Worm (Caenorhabditis elegans) whole organism, L4 larva: ENCODE data around the gene nap-1.

Experiments
- D1046.2 ChIP-seq: fragments of 200-800 bp; sonication (Bioruptor generic); IDR thresholded peaks from 2 replicates; pipeline ENCODE4 v1.3.6; 2022; ENCODE audit warnings: missing genetic modification characterization, missing compliant biosample characterization
- F10B5.3 ChIP-seq: sonication (generic microtip); optimal IDR thresholded peaks from 2 replicates; lab custom pipeline; 2016; ENCODE audit warnings: mild to moderate bottlenecking, missing genetic modification characterization, missing compliant biosample characterization
- F26F4.8 ChIP-seq: fragments of 200-800 bp; sonication (Bioruptor generic); conservative IDR thresholded peaks from 2 replicates; pipeline ENCODE4 v1.3.6; 2022; ENCODE audit warnings: missing genetic modification characterization, missing compliant biosample characterization
- F44E2.7 ChIP-seq: fragments of 200-800 bp; sonication (Bioruptor generic); IDR thresholded peaks from 2 replicates; pipeline ENCODE4 v2.1.2; 2022; ENCODE audit warnings: missing genetic modification characterization, missing compliant biosample characterization
- F49E8.2 ChIP-seq: sonication (generic microtip); optimal IDR thresholded peaks from 2 replicates; lab custom pipeline; 2016; ENCODE audit warnings: missing compliant biosample characterization, mild to moderate bottlenecking, missing genetic modification characterization, borderline replicate concordance
- R02D3.7 ChIP-seq: fragments of 150-350 bp; sonication (generic microtip); optimal IDR thresholded peaks from 3 replicates; lab custom pipeline; 2014; ENCODE audit warnings: missing biosample characterization, missing genetic modification characterization
- T26A8.4 ChIP-seq: fragments of 200-800 bp; sonication (Bioruptor generic); IDR thresholded peaks from 2 replicates; pipeline ENCODE4 v1.3.6; 2022; ENCODE audit warnings: missing genetic modification characterization, missing compliant biosample characterization
- Y48G9A.11 ChIP-seq: fragments of 200-800 bp; sonication (Bioruptor generic); IDR thresholded peaks from 2 replicates; pipeline ENCODE4 v1.3.6; 2022; ENCODE audit warnings: missing genetic modification reagents, missing genetic modification characterization, missing compliant biosample characterization
- Y75B8A.6 ChIP-seq: fragments of 200-800 bp; sonication (Bioruptor generic); IDR thresholded peaks from 2 replicates; pipeline ENCODE4 v1.3.6; 2022; ENCODE audit warnings: missing genetic modification reagents, missing genetic modification characterization, missing compliant biosample characterization
- ZK337.2 ChIP-seq: fragments of 200-800 bp; sonication (Bioruptor generic); IDR thresholded peaks from 2 replicates; pipeline ENCODE4 v1.3.6; 2022; ENCODE audit warnings: missing genetic modification reagents, missing genetic modification characterization, missing compliant biosample characterization
- aly-2 ChIP-seq: sonication (generic microtip); optimal IDR thresholded peaks from 2 replicates; lab custom pipeline; 2018; ENCODE audit warnings: missing biosample characterization, missing genetic modification characterization
- attf-4 ChIP-seq: sonication (generic microtip); optimal IDR thresholded peaks from 3 replicates; lab custom pipeline; 2017; ENCODE audit warnings: missing biosample characterization, missing genetic modification characterization
- ceh-32 ChIP-seq: sonication (generic microtip); optimal IDR thresholded peaks from 2 replicates; lab custom pipeline; 2016; ENCODE audit warnings: mild to moderate bottlenecking, missing genetic modification characterization, missing compliant biosample characterization; ENCODE audit not compliant: poor library complexity
- ceh-62 ChIP-seq: sonication (generic microtip); optimal IDR thresholded peaks from 2 replicates; lab custom pipeline; 2017; ENCODE audit warnings: missing biosample characterization, missing genetic modification characterization
- ceh-82 ChIP-seq: sonication (generic microtip); optimal IDR thresholded peaks from 2 replicates; lab custom pipeline; 2017; ENCODE audit warnings: missing biosample characterization, missing genetic modification characterization
- cey-2 ChIP-seq: sonication (generic microtip); optimal IDR thresholded peaks from 3 replicates; lab custom pipeline; 2017; ENCODE audit warnings: missing genetic modification characterization, mild to moderate bottlenecking, missing compliant biosample characterization, antibody characterized with exemption, borderline replicate concordance; ENCODE audit not compliant: insufficient read depth
- ctbp-1 ChIP-seq: fragments of 200-800 bp; sonication (Bioruptor generic); IDR thresholded peaks from 2 replicates; pipeline ENCODE4 v1.3.6; 2022; ENCODE audit warnings: missing genetic modification reagents, missing genetic modification characterization, missing compliant biosample characterization
- daf-19 ChIP-seq: fragments of 200-800 bp; sonication (Bioruptor generic); conservative IDR thresholded peaks from 2 replicates; pipeline ENCODE4 v1.3.6; 2022; ENCODE audit warnings: missing genetic modification characterization, missing compliant biosample characterization
- dmd-6 ChIP-seq: fragments of 200-800 bp; sonication (Bioruptor generic); IDR thresholded peaks from 2 replicates; pipeline ENCODE4 v1.3.6; 2022; ENCODE audit warnings: missing genetic modification reagents, missing genetic modification characterization, missing compliant biosample characterization
- dmd-8 ChIP-seq: fragments of 200-800 bp; sonication (Bioruptor generic); IDR thresholded peaks from 2 replicates; pipeline ENCODE4 v1.3.6; 2022; ENCODE audit warnings: missing genetic modification characterization, missing compliant biosample characterization
- dmd-9 ChIP-seq: fragments of 200-800 bp; sonication (Bioruptor generic); IDR thresholded peaks from 2 replicates; pipeline ENCODE4 v1.3.6; 2022; ENCODE audit warnings: missing genetic modification reagents, missing genetic modification characterization, missing compliant biosample characterization
- dpl-1 ChIP-seq: fragments of 150-350 bp; optimal IDR thresholded peaks from 2 replicates; lab custom pipeline; 2014; ENCODE audit warnings: missing biosample characterization, missing genetic modification reagents, missing genetic modification characterization
- egl-27 ChIP-seq: sonication (generic microtip); optimal IDR thresholded peaks from 3 replicates; lab custom pipeline; 2017; ENCODE audit warnings: missing biosample characterization, missing genetic modification reagents, missing genetic modification characterization
- egl-43 ChIP-seq: fragments of 200-800 bp; sonication (Bioruptor generic); IDR thresholded peaks from 2 replicates; pipeline ENCODE4 v1.3.6; 2022; ENCODE audit warnings: missing genetic modification reagents, missing genetic modification characterization, missing compliant biosample characterization
- fkh-10 ChIP-seq: fragments of 150-350 bp; optimal IDR thresholded peaks from 2 replicates; lab custom pipeline; 2014; ENCODE audit warnings: missing biosample characterization, missing genetic modification reagents, missing genetic modification characterization
- fos-1 ChIP-seq: fragments of 150-350 bp; optimal IDR thresholded peaks from 2 replicates; lab custom pipeline; 2014; ENCODE audit warnings: missing biosample characterization, missing genetic modification characterization
- gei-8 ChIP-seq: fragments of 200-800 bp; sonication (Bioruptor generic); optimal IDR thresholded peaks from 2 replicates; lab custom pipeline; 2018; ENCODE audit warnings: mild to moderate bottlenecking, missing genetic modification characterization, missing compliant biosample characterization
- hlh-11 ChIP-seq: fragments of 200-800 bp; sonication (Bioruptor generic); optimal IDR thresholded peaks from 2 replicates; lab custom pipeline; 2018; ENCODE audit warnings: mild to moderate bottlenecking, missing genetic modification characterization, missing compliant biosample characterization
- lin-1 ChIP-seq: fragments of 200-800 bp; sonication (Bioruptor generic); IDR thresholded peaks from 2 replicates; pipeline ENCODE4 v1.3.6; 2022; ENCODE audit warnings: missing genetic modification reagents, missing genetic modification characterization, missing compliant biosample characterization
- lin-38 ChIP-seq: fragments of 200-800 bp; sonication (Bioruptor generic); IDR thresholded peaks from 2 replicates; pipeline ENCODE4 v1.3.6; 2022; ENCODE audit warnings: missing genetic modification reagents, missing genetic modification characterization, missing compliant biosample characterization
- lin-39 ChIP-seq: fragments of 150-350 bp; optimal IDR thresholded peaks from 2 replicates; lab custom pipeline; 2014; ENCODE audit warnings: missing biosample characterization, missing genetic modification reagents, missing genetic modification characterization
- lir-3 ChIP-seq: sonication (generic microtip); optimal IDR thresholded peaks from 2 replicates; lab custom pipeline; 2016; ENCODE audit warnings: mild to moderate bottlenecking, missing genetic modification characterization, missing compliant biosample characterization
- mdl-1 ChIP-seq, 2 experiments: fragments of 150-350 bp in 1 of 2; sonication (generic microtip) in 1 of 2; optimal IDR thresholded peaks; 2 replicates each; lab custom pipeline; 2014 to 2017; ENCODE audit warnings: missing biosample characterization in 2 of 2, missing genetic modification characterization in 2 of 2
- mdt-29 ChIP-seq: fragments of 200-800 bp; sonication (Bioruptor generic); IDR thresholded peaks from 2 replicates; pipeline ENCODE4 v1.3.6; 2022; ENCODE audit warnings: missing genetic modification reagents, missing genetic modification characterization, missing compliant biosample characterization
- nhr-102 ChIP-seq: sonication (generic microtip); optimal IDR thresholded peaks from 2 replicates; lab custom pipeline; 2016; ENCODE audit warnings: mild to moderate bottlenecking, missing genetic modification characterization, moderate library complexity, missing compliant biosample characterization
- nhr-237 ChIP-seq: sonication (generic microtip); optimal IDR thresholded peaks from 2 replicates; lab custom pipeline; 2017; ENCODE audit warnings: missing biosample characterization, missing genetic modification characterization
- nhr-25 ChIP-seq: sonication (generic microtip); optimal IDR thresholded peaks from 2 replicates; lab custom pipeline; 2017; ENCODE audit warnings: missing genetic modification characterization, mild to moderate bottlenecking, missing compliant biosample characterization, antibody characterized with exemption, moderate library complexity, borderline replicate concordance; ENCODE audit not compliant: insufficient read depth
- nhr-42 ChIP-seq: fragments of 200-800 bp; sonication (Bioruptor generic); IDR thresholded peaks from 2 replicates; pipeline ENCODE4 v1.3.6; 2022; ENCODE audit warnings: missing genetic modification characterization, missing compliant biosample characterization
- nhr-48 ChIP-seq: sonication (generic microtip); optimal IDR thresholded peaks from 2 replicates; lab custom pipeline; 2016; ENCODE audit warnings: mild to moderate bottlenecking, missing genetic modification characterization, missing compliant biosample characterization
- nhr-76 ChIP-seq: fragments of 150-350 bp; optimal IDR thresholded peaks from 2 replicates; lab custom pipeline; 2014; ENCODE audit warnings: missing biosample characterization, missing genetic modification characterization
- rbr-2 ChIP-seq: sonication (generic microtip); optimal IDR thresholded peaks from 2 replicates; lab custom pipeline; 2016; ENCODE audit warnings: missing genotype, missing genetic modification characterization, missing compliant biosample characterization
- saeg-2 ChIP-seq: fragments of 200-800 bp; sonication (Bioruptor generic); IDR thresholded peaks from 2 replicates; pipeline ENCODE4 v1.3.6; 2022; ENCODE audit warnings: missing genetic modification reagents, missing genetic modification characterization, missing compliant biosample characterization
- set-16 ChIP-seq: fragments of 200-800 bp; sonication (Bioruptor generic); IDR thresholded peaks from 2 replicates; pipeline ENCODE4 v1.3.6; 2022; ENCODE audit warnings: missing genetic modification reagents, missing genetic modification characterization, missing compliant biosample characterization
- spr-1 ChIP-seq: sonication (generic microtip); optimal IDR thresholded peaks from 2 replicates; lab custom pipeline; 2016; ENCODE audit warnings: mild to moderate bottlenecking, missing genetic modification characterization, missing compliant biosample characterization
- spr-3 ChIP-seq: fragments of 200-800 bp; sonication (Bioruptor generic); optimal IDR thresholded peaks from 2 replicates; lab custom pipeline; 2018; ENCODE audit warnings: mild to moderate bottlenecking, missing genetic modification characterization, missing compliant biosample characterization
- tag-97 ChIP-seq: fragments of 200-800 bp; sonication (Bioruptor generic); IDR thresholded peaks from 2 replicates; pipeline ENCODE4 v1.3.6; 2022; ENCODE audit warnings: missing genetic modification characterization, missing compliant biosample characterization
- unc-130 ChIP-seq: sonication (generic microtip); optimal IDR thresholded peaks from 2 replicates; lab custom pipeline; 2016; ENCODE audit warnings: missing genetic modification reagents, missing genetic modification characterization, missing compliant biosample characterization
- unc-39 ChIP-seq: sonication (generic microtip); optimal IDR thresholded peaks from 2 replicates; lab custom pipeline; 2017; ENCODE audit warnings: missing biosample characterization, missing genetic modification characterization
- vab-7 ChIP-seq: fragments of 200-800 bp; sonication (Bioruptor generic); IDR thresholded peaks from 2 replicates; pipeline ENCODE4 v1.3.6; 2022; ENCODE audit warnings: missing genetic modification reagents, missing genetic modification characterization, missing compliant biosample characterization
- zag-1 ChIP-seq: fragments of 150-350 bp; optimal IDR thresholded peaks from 2 replicates; lab custom pipeline; 2014; ENCODE audit warnings: missing biosample characterization, missing genetic modification characterization
- zfp-3 ChIP-seq: fragments of 200-800 bp; sonication (Bioruptor generic); conservative IDR thresholded peaks from 2 replicates; pipeline ENCODE4 v1.3.6; 2022; ENCODE audit warnings: missing genetic modification reagents, missing genetic modification characterization, missing compliant biosample characterization
- zip-11 ChIP-seq: fragments of 200-800 bp; sonication (Bioruptor generic); IDR thresholded peaks from 2 replicates; pipeline ENCODE4 v1.3.6; 2022; ENCODE audit warnings: missing genetic modification characterization, missing compliant biosample characterization
- zip-2 ChIP-seq: fragments of 150-350 bp; optimal IDR thresholded peaks from 2 replicates; lab custom pipeline; 2014; ENCODE audit warnings: missing biosample characterization, missing genetic modification characterization

Gene nap-1

DNA sequence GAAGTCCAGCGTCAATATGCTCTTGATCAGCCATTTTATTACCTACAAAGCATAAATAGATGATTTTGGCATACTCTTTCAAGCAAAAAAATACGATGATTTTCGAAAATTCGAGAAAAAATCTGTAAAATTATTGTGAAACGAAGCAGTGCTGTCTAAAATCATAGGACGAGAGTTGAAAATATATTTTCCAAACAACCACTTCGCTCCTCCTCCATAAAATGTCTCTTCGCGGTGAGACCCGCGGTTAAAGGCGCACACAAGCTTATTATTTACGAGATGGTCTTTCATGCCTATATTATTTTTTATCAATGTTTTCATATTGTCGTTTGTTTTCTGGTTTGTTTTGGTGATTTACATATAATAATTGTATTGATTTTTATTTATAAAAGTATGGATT lies at the start of gene nap-1 (continued):
- TF ChIP-seq nhr-102 (no peak), unc-39 (tag; lab: Kevin White, UChicago) (no peak), egl-43 (GFP tag; lab: Robert Waterston, UW) (no peak), F26F4.8 (GFP tag; lab: Robert Waterston, UW) (no peak), fos-1 (no peak), nhr-42 (no peak), ceh-32 (tag; lab: Kevin White, UChicago) (no peak), attf-4 (tag; lab: Kevin White, UChicago) (no peak), vab-7 (GFP tag; lab: Robert Waterston, UW) (no peak), zfp-3 (GFP tag; lab: Robert Waterston, UW) (no peak), ctbp-1 (GFP tag; lab: Robert Waterston, UW) (no peak), saeg-2 (GFP tag; lab: Robert Waterston, UW) (no peak), nhr-237 (no peak), egl-27 (no peak), lin-39 (no peak), D1046.2 (GFP tag; lab: Robert Waterston, UW) (no peak), ZK337.2 (GFP tag; lab: Robert Waterston, UW) (no peak), F44E2.7 (GFP tag; lab: Robert Waterston, UW) (no peak), zag-1 (tag; lab: Kevin White, UChicago) (no peak), hlh-11 (peak; percentile 59), dmd-6 (peak; percentile 44; the same call in 1 of the 2 replicates), dpl-1 (peak; percentile 67), spr-3 (no peak), nhr-25 (tag; lab: Kevin White, UChicago) (peak; percentile 21), mdl-1 (tag; optimal IDR thresholded peaks at IDR 0.05; lab: Kevin White, UChicago) (peak in 1 of 2 experiments; percentile 12), lin-1 (no peak), nhr-76 (tag; lab: Kevin White, UChicago) (no peak), aly-2 (tag; lab: Kevin White, UChicago) (no peak), ceh-62 (no peak), zip-2 (tag; lab: Kevin White, UChicago) (no peak), ceh-82 (tag; lab: Kevin White, UChicago) (no peak), dmd-9 (GFP tag; lab: Robert Waterston, UW) (no peak), spr-1 (tag; lab: Kevin White, UChicago) (no peak), T26A8.4 (GFP tag; lab: Robert Waterston, UW) (peak; percentile 23; the same call in 1 of the 2 replicates), zip-11 (GFP tag; lab: Robert Waterston, UW) (no peak), set-16 (GFP tag; lab: Robert Waterston, UW) (no peak), dmd-8 (GFP tag; lab: Robert Waterston, UW) (no peak), gei-8 (no peak), mdt-29 (GFP tag; lab: Robert Waterston, UW) (no peak), rbr-2 (tag; lab: Kevin White, UChicago) (peak; percentile 57), nhr-48 (no peak), daf-19 (GFP tag; lab: Robert Waterston, UW) (no peak), F49E8.2 (tag; lab: Kevin White, UChicago) (no peak), tag-97 (GFP tag; lab: Robert Waterston, UW) (no peak), unc-130 (peak; percentile 35), fkh-10 (GFP tag; lab: Kevin White, UChicago) (peak; percentile 18), cey-2 (no peak), Y48G9A.11 (GFP tag; lab: Robert Waterston, UW) (no peak), F10B5.3 (tag; lab: Kevin White, UChicago) (no peak), Y75B8A.6 (no peak), lir-3 (tag; lab: Kevin White, UChicago) (no peak), R02D3.7 (tag; lab: Kevin White, UChicago) (peak; percentile 91), lin-38 (peak; percentile 58)
